Fruit fly (Drosophila melanogaster) whole organism, adult: ENCODE results near the gene CG7685.

Experiments used
- CG11617 ChIP-seq: fragments of 200-800 bp; sonication (Bioruptor generic); optimal IDR thresholded peaks from 2 replicates; lab custom pipeline; 2017; ENCODE audit warnings: mild to moderate bottlenecking, missing biosample characterization, missing genetic modification reagents, missing genetic modification characterization
- CG12768 ChIP-seq: fragments of 200-800 bp; sonication (Bioruptor generic); optimal IDR thresholded peaks from 2 replicates; lab custom pipeline; 2017; ENCODE audit warnings: missing biosample characterization, missing genetic modification characterization, mild to moderate bottlenecking, moderate library complexity, missing genetic modification reagents
- CG14711 ChIP-seq: fragments of 200-800 bp; sonication (Bioruptor generic); optimal IDR thresholded peaks from 2 replicates; lab custom pipeline; 2018; ENCODE audit warnings: missing biosample characterization, mild to moderate bottlenecking, missing genetic modification characterization, moderate library complexity
- CG1620 ChIP-seq: fragments of 200-800 bp; sonication (Bioruptor generic); optimal IDR thresholded peaks from 2 replicates; lab custom pipeline; 2016; ENCODE audit warnings: missing biosample characterization, missing genetic modification characterization
- CG33017 ChIP-seq: fragments of 200-800 bp; sonication (Bioruptor generic); optimal IDR thresholded peaks from 2 replicates; lab custom pipeline; 2018; ENCODE audit warnings: missing biosample characterization, mild to moderate bottlenecking, missing genetic modification characterization, moderate library complexity
- CG5204 ChIP-seq: fragments of 200-800 bp; sonication (Bioruptor generic); optimal IDR thresholded peaks from 2 replicates; lab custom pipeline; 2016; ENCODE audit warnings: missing biosample characterization, missing genetic modification characterization
- CG7045 ChIP-seq: fragments of 200-800 bp; sonication (Bioruptor generic); optimal IDR thresholded peaks from 2 replicates; lab custom pipeline; 2017; ENCODE audit warnings: missing biosample characterization, mild to moderate bottlenecking, missing genetic modification characterization
- CG7101 ChIP-seq: fragments of 200-800 bp; sonication (Bioruptor generic); optimal IDR thresholded peaks from 2 replicates; lab custom pipeline; 2018; ENCODE audit warnings: missing biosample characterization, mild to moderate bottlenecking, missing genetic modification characterization, moderate library complexity
- Clk ChIP-seq: fragments of 200-800 bp; sonication (Bioruptor generic); optimal IDR thresholded peaks from 2 replicates; lab custom pipeline; 2017; ENCODE audit warnings: missing biosample characterization, missing genetic modification characterization
- Crg-1 ChIP-seq: fragments of 200-800 bp; sonication (Bioruptor generic); optimal IDR thresholded peaks from 2 replicates; lab custom pipeline; 2016; ENCODE audit warnings: missing biosample characterization, missing genetic modification characterization
- Hr96 ChIP-seq: fragments of 200-800 bp; sonication (Bioruptor generic); optimal IDR thresholded peaks from 2 replicates; lab custom pipeline; 2016; ENCODE audit warnings: missing biosample characterization, missing genetic modification characterization
- Mnt ChIP-seq: fragments of 200-800 bp; sonication (Bioruptor generic); optimal IDR thresholded peaks from 2 replicates; lab custom pipeline; 2016; ENCODE audit warnings: missing biosample characterization, mild to moderate bottlenecking, missing genetic modification characterization
- bab1 ChIP-seq: fragments of 200-800 bp; sonication (Bioruptor generic); optimal IDR thresholded peaks from 3 replicates; lab custom pipeline; 2019; ENCODE audit warnings: missing biosample characterization, mild to moderate bottlenecking, missing genetic modification characterization, moderate library complexity
- cic ChIP-seq: fragments of 200-800 bp; sonication (Bioruptor generic); optimal IDR thresholded peaks from 2 replicates; lab custom pipeline; 2017; ENCODE audit warnings: missing biosample characterization, mild to moderate bottlenecking, missing genetic modification characterization, moderate library complexity
- cnc ChIP-seq, 2 experiments: fragments of >200 bp; optimal IDR thresholded peaks; 2 replicates each; lab custom pipeline; 2017
- kay ChIP-seq: fragments of 200-800 bp; sonication (Bioruptor generic); peaks from one replicate; lab custom pipeline; 2016; ENCODE audit warnings: missing biosample characterization, missing genetic modification characterization, borderline replicate concordance
- ovo ChIP-seq: fragments of 200-800 bp; sonication (Bioruptor generic); optimal IDR thresholded peaks from 2 replicates; lab custom pipeline; 2016; ENCODE audit warnings: missing biosample characterization, missing genetic modification characterization
- pad ChIP-seq: fragments of 200-800 bp; sonication (Bioruptor generic); optimal IDR thresholded peaks from 3 replicates; lab custom pipeline; 2017; ENCODE audit warnings: missing biosample characterization, missing genetic modification characterization, mild to moderate bottlenecking, moderate library complexity, missing genetic modification reagents
- tj ChIP-seq: fragments of 200-800 bp; sonication (Bioruptor generic); optimal IDR thresholded peaks from 3 replicates; lab custom pipeline; 2017; ENCODE audit warnings: missing biosample characterization, mild to moderate bottlenecking, missing genetic modification characterization, moderate library complexity
- toe ChIP-seq: fragments of 200-800 bp; sonication (Bioruptor generic); optimal IDR thresholded peaks from 2 replicates; lab custom pipeline; 2016; ENCODE audit warnings: missing biosample characterization, missing genetic modification characterization

CG7685 gene

DNA sequence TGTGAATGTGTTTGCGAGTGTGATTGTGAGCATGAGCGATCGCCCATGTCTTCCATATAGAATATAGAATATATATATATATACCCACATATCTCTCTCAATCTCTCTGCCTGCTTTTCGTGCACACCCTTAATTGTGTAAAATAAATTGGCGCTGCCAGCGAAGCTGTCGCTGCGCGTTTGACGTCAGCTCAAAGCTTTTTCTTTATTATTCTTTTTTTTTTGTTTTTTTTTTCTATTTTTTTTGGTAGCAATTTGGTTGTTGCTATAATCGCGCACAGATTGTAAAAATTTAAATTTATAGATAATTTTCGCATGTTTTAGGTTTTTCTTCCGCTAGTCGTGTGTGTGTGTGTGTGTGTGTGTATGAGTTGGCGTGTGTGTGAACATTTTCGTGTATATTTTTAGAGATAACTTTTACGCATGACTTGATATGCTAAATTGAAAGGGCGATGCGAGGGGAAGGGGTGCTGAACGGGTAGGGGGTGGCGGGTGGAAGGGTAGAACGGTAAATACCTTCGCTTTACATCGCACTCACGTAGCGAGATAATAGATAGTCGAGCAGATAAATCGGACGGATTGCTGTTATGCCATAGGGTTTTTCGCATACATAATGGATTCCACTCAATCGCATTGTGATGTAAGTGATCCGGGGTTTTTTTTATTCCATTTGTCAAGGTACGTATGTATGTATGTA, 40.6 kb downstream of the CG7685 start:
- TF ChIP-seq CG5204 (GFP tag; lab: Kevin White, UChicago): no peak
- no peak for TF ChIP-seq toe (GFP tag; lab: Kevin White, UChicago)
- peak; percentile 89 for TF ChIP-seq kay (GFP tag; lab: Kevin White, UChicago)
- TF ChIP-seq CG33017 (tag; lab: Kevin White, UChicago): no peak
- TF ChIP-seq ovo: no peak

DNA sequence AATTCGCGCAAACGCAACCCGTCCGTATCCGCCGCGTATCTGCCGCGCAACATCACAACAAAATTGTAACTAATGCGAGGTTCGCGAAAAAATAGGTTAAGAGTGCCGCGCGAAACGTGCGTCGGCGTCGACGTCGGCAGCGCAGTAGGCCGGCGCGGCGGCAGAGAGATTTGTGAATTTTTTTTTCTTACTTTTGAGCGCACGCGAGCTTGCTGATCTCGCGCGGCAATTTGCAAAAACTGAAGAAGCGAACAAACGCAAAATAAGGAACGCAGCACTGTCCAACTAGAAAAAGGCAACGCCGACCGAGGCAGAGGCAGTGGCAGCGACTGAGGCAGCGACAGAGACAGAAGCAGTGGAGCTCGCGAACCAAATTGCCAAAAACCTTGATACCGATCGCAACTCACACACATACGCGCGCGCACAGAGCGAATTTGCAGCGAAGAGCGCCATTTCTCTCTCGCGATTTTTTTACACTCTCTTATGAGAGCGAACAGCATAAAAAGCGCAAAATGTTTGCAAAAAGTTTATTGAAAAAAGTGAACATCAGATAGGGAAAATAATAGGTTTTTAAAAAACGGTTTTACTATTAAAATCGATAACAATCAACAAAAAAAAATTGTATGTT, 42.5 kb downstream of the CG7685 start:
- TF ChIP-seq tj (GFP tag; lab: Kevin White, UChicago) (peak; percentile 41), cnc (optimal IDR thresholded peaks at IDR 0.05; lab: Kevin White, UChicago) (no peak)

DNA sequence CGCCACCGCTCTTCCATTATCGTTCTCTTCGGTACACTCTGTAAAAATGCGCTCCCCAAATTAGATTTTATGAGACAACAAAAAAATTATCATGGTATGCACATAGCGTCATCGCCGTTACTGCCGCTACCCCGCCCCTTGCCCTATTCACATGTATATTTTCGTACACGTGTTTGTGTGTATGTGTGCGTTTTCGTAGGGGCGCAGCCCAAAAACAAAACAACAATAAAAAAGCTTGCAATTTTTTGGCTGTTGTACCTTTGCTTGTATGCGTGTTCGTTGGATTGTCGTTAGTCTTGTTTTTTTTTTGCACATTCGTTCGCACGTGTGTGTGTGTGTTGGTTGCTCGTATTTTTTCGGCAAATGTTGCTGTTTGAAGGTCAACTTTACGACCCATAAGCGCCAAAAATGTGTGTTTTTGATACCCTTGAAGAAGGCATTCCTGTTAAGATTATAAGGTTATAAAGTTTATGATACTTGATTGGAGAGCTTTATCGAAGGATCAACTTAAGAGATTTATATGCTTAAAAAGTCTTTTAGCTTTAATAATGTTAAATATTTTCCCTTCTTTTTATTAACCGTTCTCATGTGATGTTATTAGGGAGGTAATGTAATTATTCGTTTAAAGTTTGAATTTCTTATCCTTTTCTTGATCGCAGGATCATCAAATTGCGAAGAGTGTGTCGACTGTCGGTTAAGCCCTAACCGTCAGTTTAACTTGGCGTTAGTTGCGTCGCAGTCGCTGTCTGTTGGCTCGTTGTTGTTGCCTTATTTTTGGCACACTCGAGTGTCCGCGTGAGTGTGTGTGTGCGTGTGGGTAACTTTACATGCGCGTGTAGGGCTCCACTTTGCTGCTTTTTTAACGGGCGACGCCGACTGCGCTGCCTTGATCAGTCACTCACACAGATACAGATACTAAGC, 43.6 kb downstream of the CG7685 start:
- TF ChIP-seq Mnt (GFP tag; lab: Kevin White, UChicago) (no peak), toe (GFP tag; lab: Kevin White, UChicago) (no peak), kay (GFP tag; lab: Kevin White, UChicago) (peak; percentile 72), CG12768 (GFP tag; lab: Kevin White, UChicago) (peak; percentile 5), Crg-1 (GFP tag; lab: Kevin White, UChicago) (no peak), CG7101 (tag; lab: Kevin White, UChicago) (peak; percentile 57), CG14711 (tag; lab: Kevin White, UChicago) (peak; percentile 4), CG11617 (GFP tag; lab: Kevin White, UChicago) (no peak), pad (GFP tag; lab: Kevin White, UChicago) (peak; percentile 8), Clk (GFP tag; lab: Kevin White, UChicago) (no peak), ovo (no peak), CG5204 (GFP tag; lab: Kevin White, UChicago) (no peak), CG33017 (tag; lab: Kevin White, UChicago) (no peak), CG1620 (no peak), cic (GFP tag; lab: Kevin White, UChicago) (no peak), bab1 (no peak), tj (GFP tag; lab: Kevin White, UChicago) (peak; percentile 82), Hr96 (no peak), cnc (optimal IDR thresholded peaks at IDR 0.05; lab: Kevin White, UChicago) (no peak), CG7045 (GFP tag; lab: Kevin White, UChicago) (no peak)

DNA sequence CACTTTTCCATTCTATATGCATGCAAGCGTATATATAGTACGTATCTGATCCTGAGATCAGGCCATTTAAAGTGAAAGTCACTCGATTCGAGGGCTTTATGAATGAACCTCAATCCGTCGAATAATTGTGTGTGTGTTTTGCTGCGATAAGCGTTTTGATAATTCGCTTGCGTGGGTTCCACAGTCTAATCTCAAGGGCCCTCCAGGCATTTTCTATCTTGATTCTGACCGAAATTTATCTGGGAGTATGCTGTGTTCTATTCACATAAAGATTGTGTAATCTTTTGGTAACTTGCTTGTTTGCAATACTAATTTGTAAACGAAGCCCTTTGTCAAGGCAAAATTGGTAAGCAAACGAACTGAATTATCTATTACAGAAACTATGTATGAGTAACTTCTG, 44.4 kb downstream of the CG7685 start:
- no peak for TF ChIP-seq kay (GFP tag; lab: Kevin White, UChicago)
- TF ChIP-seq pad (GFP tag; lab: Kevin White, UChicago): no peak
- no peak for TF ChIP-seq CG1620
- TF ChIP-seq CG14711 (tag; lab: Kevin White, UChicago): no peak
- TF ChIP-seq Mnt (GFP tag; lab: Kevin White, UChicago): no peak
- TF ChIP-seq bab1: no peak
- TF ChIP-seq CG7045 (GFP tag; lab: Kevin White, UChicago): no peak

DNA sequence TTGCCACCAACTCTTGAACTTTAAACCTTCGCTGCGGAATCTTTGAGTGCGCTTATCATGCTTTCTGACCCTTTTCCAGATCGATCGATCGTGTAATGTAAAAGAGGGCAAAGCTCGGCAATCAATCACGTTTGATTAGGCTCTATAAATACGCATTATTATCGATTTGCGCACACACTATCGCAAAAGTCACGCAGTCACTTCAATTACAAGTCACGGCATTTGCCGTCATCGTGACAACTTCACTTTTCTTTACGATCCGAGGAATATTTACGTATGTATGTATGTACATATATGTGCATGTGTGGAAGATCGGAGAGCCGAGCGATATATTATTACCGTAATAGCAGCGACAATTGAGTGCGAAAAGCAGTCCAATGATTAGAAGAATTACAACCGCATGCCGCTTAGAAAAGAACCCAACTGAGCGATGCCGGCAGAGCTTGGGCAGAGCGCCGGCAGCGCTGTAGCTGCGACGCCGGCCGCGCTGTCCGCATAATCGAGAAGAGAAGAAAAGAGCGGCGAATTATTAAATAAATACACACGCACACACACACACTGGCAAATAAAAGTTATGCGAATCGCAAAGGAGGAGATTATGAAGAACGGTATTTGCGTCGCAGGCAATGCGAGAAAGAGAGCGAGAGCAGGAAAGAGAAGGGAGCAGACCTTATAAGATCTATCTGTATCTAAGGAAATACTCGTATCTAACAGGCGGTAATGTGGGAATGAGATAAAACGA, 45.3 kb downstream of the CG7685 start:
- TF ChIP-seq pad (GFP tag; lab: Kevin White, UChicago) (no peak), CG33017 (tag; lab: Kevin White, UChicago) (no peak), toe (GFP tag; lab: Kevin White, UChicago) (no peak), CG11617 (GFP tag; lab: Kevin White, UChicago) (no peak), CG5204 (GFP tag; lab: Kevin White, UChicago) (no peak)
